Worm (Caenorhabditis elegans): ENCODE data around the gene fbxb-59.

The fbxb-59 gene

ce11 chrV:20162290-20163104, 43.5 kb downstream of the fbxb-59 start:
- no peak for TF ChIP-seq tab-1 (GFP tag; IDR thresholded peaks at IDR 0.05)
- TF ChIP-seq ztf-29 (GFP tag; IDR thresholded peaks at IDR 0.05): no peak
- TF ChIP-seq ztf-23 (GFP tag; IDR thresholded peaks at IDR 0.05): no peak

DNA sequence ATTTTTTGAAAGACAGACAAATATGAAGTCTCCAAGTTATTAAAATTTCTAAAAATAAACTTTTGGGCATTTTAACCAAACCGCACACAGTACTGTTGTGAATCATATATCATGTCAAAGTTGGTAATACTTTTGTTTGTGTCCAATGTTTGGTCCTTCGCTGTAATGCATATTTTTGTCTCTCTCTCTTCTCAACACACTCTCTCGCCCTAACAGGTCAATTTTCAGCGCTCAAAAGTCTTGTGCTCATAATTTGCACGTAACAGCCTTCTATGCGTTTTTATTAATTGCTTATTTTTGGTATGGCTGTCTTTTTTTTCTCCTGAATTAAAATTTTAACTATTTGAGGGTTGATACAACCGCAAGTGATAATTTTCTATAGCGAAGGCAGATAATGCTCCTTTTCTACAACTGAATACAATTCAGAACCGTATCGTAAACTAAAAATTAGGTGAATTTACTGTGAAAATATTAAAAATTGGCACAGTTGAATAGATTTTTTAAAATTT, 44.2 kb downstream of the fbxb-59 start:
- no peak for TF ChIP-seq tab-1 (GFP tag; IDR thresholded peaks at IDR 0.05)
- no peak for TF ChIP-seq cog-1 (tag; optimal IDR thresholded peaks at IDR 0.05)
- no peak for TF ChIP-seq klf-2 (GFP tag; conservative IDR thresholded peaks at IDR 0.05)
- no peak for TF ChIP-seq ztf-23 (GFP tag; IDR thresholded peaks at IDR 0.05)
- no peak for TF ChIP-seq ref-1 (GFP tag; conservative IDR thresholded peaks at IDR 0.05)
- no peak for TF ChIP-seq flt-1 (GFP tag; IDR thresholded peaks at IDR 0.05)
- TF ChIP-seq med-1 (GFP tag; optimal IDR thresholded peaks at IDR 0.05; ENCODE audit: insufficient read depth): no peak
- no peak for TF ChIP-seq ztf-29 (GFP tag; IDR thresholded peaks at IDR 0.05)
- TF ChIP-seq T22C8.4 (GFP tag; IDR thresholded peaks at IDR 0.05): no peak

DNA sequence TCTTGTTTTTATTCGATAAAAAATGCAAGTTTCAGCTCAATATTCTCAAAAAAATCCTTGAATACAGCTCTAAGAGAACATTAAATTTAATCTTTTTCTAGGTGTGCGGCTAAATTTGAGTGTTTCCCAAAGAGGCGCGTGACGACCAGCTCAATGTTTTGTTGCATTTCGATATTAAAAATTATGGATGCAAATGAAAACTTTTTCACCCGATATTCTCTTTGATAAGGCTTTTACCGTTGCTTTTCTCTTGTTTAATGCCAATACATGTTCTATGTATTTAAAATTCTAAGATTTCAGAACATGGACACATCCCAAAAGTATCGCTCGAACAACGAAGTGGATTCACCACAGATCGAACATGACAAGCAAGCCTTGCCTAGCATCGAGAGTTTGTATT, 47.8 kb downstream of the fbxb-59 start, which contains the start of gene F19B2.6:
F19B2.6 (plus strand) TSS at position 301 of the 400 bp plus-strand sequence.
- TF ChIP-seq cog-1 (tag; optimal IDR thresholded peaks at IDR 0.05): no peak
- no peak for TF ChIP-seq ztf-29 (GFP tag; IDR thresholded peaks at IDR 0.05)
- TF ChIP-seq T22C8.4 (GFP tag; IDR thresholded peaks at IDR 0.05): no peak
- no peak for TF ChIP-seq tab-1 (GFP tag; IDR thresholded peaks at IDR 0.05)
- no peak for TF ChIP-seq ref-1 (GFP tag; conservative IDR thresholded peaks at IDR 0.05)
- TF ChIP-seq flt-1 (GFP tag; IDR thresholded peaks at IDR 0.05): no peak
- no peak for TF ChIP-seq med-1 (GFP tag; optimal IDR thresholded peaks at IDR 0.05; ENCODE audit: insufficient read depth)
- no peak for TF ChIP-seq ztf-23 (GFP tag; IDR thresholded peaks at IDR 0.05)
- TF ChIP-seq klf-2 (GFP tag; conservative IDR thresholded peaks at IDR 0.05): no peak
